Worm (Caenorhabditis elegans) whole organism, early embryonic: ENCODE measurements around the gene B0001.7.

Experiments
- B0310.2 ChIP-seq: sonication (generic microtip); optimal IDR thresholded peaks from 2 replicates; lab custom pipeline; 2016; ENCODE audit warnings: mild to moderate bottlenecking, missing genetic modification characterization, missing compliant biosample characterization
- F13C5.2 ChIP-seq: sonication (generic microtip); optimal IDR thresholded peaks from 2 replicates; lab custom pipeline; 2017; ENCODE audit warnings: mild to moderate bottlenecking, missing genetic modification characterization, inconsistent platforms, missing compliant biosample characterization
- aly-1 ChIP-seq: sonication (generic microtip); optimal IDR thresholded peaks from 2 replicates; lab custom pipeline; 2016; ENCODE audit warnings: missing genetic modification characterization, missing compliant biosample characterization
- ama-1 ChIP-seq: fragments of 150-350 bp; optimal IDR thresholded peaks from 2 replicates; lab custom pipeline; 2014
- ceh-13 ChIP-seq: fragments of 200-800 bp; sonication (Bioruptor generic); optimal IDR thresholded peaks from 2 replicates; lab custom pipeline; 2018; ENCODE audit warnings: mild to moderate bottlenecking, missing genetic modification characterization, missing compliant biosample characterization
- ceh-36 ChIP-seq: sonication (generic microtip); optimal IDR thresholded peaks from 2 replicates; lab custom pipeline; 2016; ENCODE audit warnings: missing genetic modification characterization, inconsistent platforms, missing compliant biosample characterization
- ets-7 ChIP-seq: sonication (generic microtip); optimal IDR thresholded peaks from 2 replicates; lab custom pipeline; 2016; ENCODE audit warnings: missing genotype, missing genetic modification characterization, missing compliant biosample characterization
- flt-1 ChIP-seq: fragments of 200-800 bp; sonication (Bioruptor generic); IDR thresholded peaks from 2 replicates; pipeline ENCODE4 v1.3.6; 2022; ENCODE audit warnings: missing genetic modification characterization, missing compliant biosample characterization
- hmbx-1 ChIP-seq: sonication (generic microtip); optimal IDR thresholded peaks from 2 replicates; lab custom pipeline; 2016; ENCODE audit warnings: mild to moderate bottlenecking, missing genetic modification characterization, missing compliant biosample characterization
- hmg-4 ChIP-seq: fragments of 200-800 bp; sonication (Bioruptor generic); optimal IDR thresholded peaks from 2 replicates; lab custom pipeline; 2018; ENCODE audit warnings: mild to moderate bottlenecking, missing genetic modification characterization, missing compliant biosample characterization
- hnd-1 ChIP-seq: sonication (generic microtip); optimal IDR thresholded peaks from 2 replicates; lab custom pipeline; 2016; ENCODE audit warnings: missing genetic modification characterization, missing compliant biosample characterization
- pes-1 ChIP-seq: fragments of 200-800 bp; sonication (Bioruptor generic); IDR thresholded peaks from 2 replicates; pipeline ENCODE4 v1.3.6; 2022; ENCODE audit warnings: missing genetic modification reagents, missing genetic modification characterization, missing compliant biosample characterization
- scrt-1 ChIP-seq: fragments of 200-800 bp; sonication (Bioruptor generic); IDR thresholded peaks from 2 replicates; pipeline ENCODE4 v1.3.6; 2022; ENCODE audit warnings: missing genetic modification characterization, missing compliant biosample characterization
- sea-1 ChIP-seq: fragments of 200-800 bp; sonication (Bioruptor generic); conservative IDR thresholded peaks from 2 replicates; pipeline ENCODE4 v1.3.6; 2022; ENCODE audit warnings: missing genetic modification characterization, missing compliant biosample characterization
- tbx-11 ChIP-seq: fragments of 200-800 bp; sonication (Bioruptor generic); IDR thresholded peaks from 2 replicates; pipeline ENCODE4 v1.3.6; 2022; ENCODE audit warnings: missing genetic modification characterization, missing compliant biosample characterization
- tbx-37 ChIP-seq: fragments of 200-800 bp; sonication (Bioruptor generic); conservative IDR thresholded peaks from 2 replicates; pipeline ENCODE4 v1.3.6; 2022; ENCODE audit warnings: missing genetic modification reagents, missing genetic modification characterization, missing compliant biosample characterization
- tra-4 ChIP-seq: sonication (generic microtip); optimal IDR thresholded peaks from 2 replicates; lab custom pipeline; 2017; ENCODE audit warnings: missing genetic modification characterization, missing compliant biosample characterization

Gene B0001.7

DNA sequence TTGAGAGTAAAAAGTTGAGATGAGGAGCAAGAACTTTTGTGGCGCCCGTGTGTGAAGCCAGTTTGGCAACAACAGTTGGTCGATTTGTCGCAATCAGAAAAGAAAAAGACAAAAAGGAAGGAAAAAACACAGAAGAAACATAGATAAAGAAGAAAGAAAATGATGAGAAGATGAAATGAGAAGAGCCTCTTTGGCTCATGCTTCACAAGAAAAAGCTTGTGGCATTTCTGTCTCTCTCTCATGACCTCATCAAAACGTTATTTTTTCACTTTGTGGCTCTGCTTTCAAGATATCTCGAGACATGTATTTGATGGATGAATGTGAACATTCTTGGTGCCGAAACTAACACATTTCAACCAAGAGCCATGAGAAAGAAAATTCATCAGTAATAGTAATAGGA lies 41.0 kb downstream of the B0001.7 start:
- TF ChIP-seq ets-7 (tag; lab: Kevin White, UChicago) (no peak), pes-1 (GFP tag; lab: Robert Waterston, UW) (no peak), scrt-1 (GFP tag; lab: Robert Waterston, UW) (no peak), hmg-4 (GFP tag; lab: Kevin White, UChicago) (no peak), hmbx-1 (no peak), ama-1 (lab: Kevin White, UChicago) (no peak), F13C5.2 (no peak), tbx-37 (GFP tag; lab: Robert Waterston, UW) (no peak), sea-1 (no peak), aly-1 (tag; lab: Kevin White, UChicago) (no peak), tbx-11 (GFP tag; lab: Robert Waterston, UW) (no peak), ceh-13 (no peak), flt-1 (GFP tag; lab: Robert Waterston, UW) (no peak), tra-4 (tag; lab: Kevin White, UChicago) (no peak), B0310.2 (tag; lab: Kevin White, UChicago) (no peak), ceh-36 (no peak), hnd-1 (tag; lab: Kevin White, UChicago) (no peak)

- TF ChIP-seq flt-1 (GFP tag; lab: Robert Waterston, UW) (no peak), ceh-13 (no peak), scrt-1 (GFP tag; lab: Robert Waterston, UW) (no peak), ama-1 (lab: Kevin White, UChicago) (no peak), hnd-1 (tag; lab: Kevin White, UChicago) (no peak), tra-4 (tag; lab: Kevin White, UChicago) (no peak), aly-1 (tag; lab: Kevin White, UChicago) (no peak), hmg-4 (GFP tag; lab: Kevin White, UChicago) (no peak), tbx-37 (GFP tag; lab: Robert Waterston, UW) (no peak), ets-7 (tag; lab: Kevin White, UChicago) (no peak), sea-1 (no peak), hmbx-1 (no peak), ceh-36 (no peak), B0310.2 (tag; lab: Kevin White, UChicago) (no peak), tbx-11 (GFP tag; lab: Robert Waterston, UW) (no peak), pes-1 (GFP tag; lab: Robert Waterston, UW) (no peak), F13C5.2 (no peak)
Observed at ce11 chrIV:12111477-12111876, 42.6 kb downstream of the B0001.7 start, which contains the start of gene dlc-2. dlc-2 (minus strand) TSS chrIV:12111577.

DNA sequence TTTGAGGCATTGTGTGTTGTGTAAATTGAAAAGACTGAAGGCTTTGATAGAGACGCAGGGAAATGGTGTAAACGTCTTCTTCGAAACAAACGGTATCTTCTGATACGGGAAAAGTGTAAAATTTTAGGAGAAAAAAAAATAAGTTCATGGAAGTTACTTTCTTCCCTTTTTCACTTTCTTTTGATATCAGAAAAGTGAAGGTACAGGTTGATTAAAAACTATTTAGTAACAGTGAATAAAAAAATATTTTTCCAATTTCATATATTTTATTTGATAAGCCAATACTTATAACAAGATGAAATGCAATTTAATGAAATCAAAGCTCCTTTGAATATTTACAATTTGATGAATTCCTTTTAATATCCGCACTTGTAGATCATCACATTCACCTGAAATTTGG lies 43.7 kb downstream of the B0001.7 start, which contains the start of gene col-129:
Gene col-129 (minus strand): TSS at position 101 of the 400 bp plus-strand sequence.
- TF ChIP-seq tbx-37 (GFP tag; lab: Robert Waterston, UW) (no peak), aly-1 (tag; lab: Kevin White, UChicago) (no peak), ama-1 (lab: Kevin White, UChicago) (no peak), B0310.2 (tag; lab: Kevin White, UChicago) (no peak), hnd-1 (tag; lab: Kevin White, UChicago) (no peak), hmg-4 (GFP tag; lab: Kevin White, UChicago) (no peak), hmbx-1 (no peak), flt-1 (GFP tag; lab: Robert Waterston, UW) (no peak), ets-7 (tag; lab: Kevin White, UChicago) (no peak), ceh-36 (no peak)

DNA sequence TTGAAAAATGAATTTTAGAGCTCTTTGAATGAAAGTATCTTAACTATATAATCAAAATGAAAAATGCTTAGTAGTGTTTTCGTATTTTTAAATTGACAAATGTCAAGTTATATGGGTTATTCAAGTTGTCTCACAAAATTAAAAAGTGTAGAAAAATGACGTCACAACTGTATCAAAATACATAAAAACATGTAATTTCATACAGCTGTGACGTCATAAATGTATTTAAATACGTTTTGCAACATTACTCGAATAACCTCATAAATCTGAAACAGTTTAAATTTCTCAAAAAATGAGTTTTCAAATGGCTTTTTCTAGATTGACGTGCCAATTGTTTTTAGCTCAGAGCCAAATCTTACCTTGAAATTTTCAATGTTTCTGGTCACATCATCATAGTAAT lies 44.3 kb downstream of the B0001.7 start:
- TF ChIP-seq aly-1 (tag; lab: Kevin White, UChicago) (no peak), tbx-11 (GFP tag; lab: Robert Waterston, UW) (no peak), pes-1 (GFP tag; lab: Robert Waterston, UW) (no peak), hmg-4 (GFP tag; lab: Kevin White, UChicago) (no peak), B0310.2 (tag; lab: Kevin White, UChicago) (no peak), tbx-37 (GFP tag; lab: Robert Waterston, UW) (no peak), ceh-36 (no peak), ama-1 (lab: Kevin White, UChicago) (no peak), ceh-13 (no peak), flt-1 (GFP tag; lab: Robert Waterston, UW) (no peak), sea-1 (no peak)

ce11 chrIV:12108984-12109657 lies 44.9 kb downstream of the B0001.7 start:
- TF ChIP-seq B0310.2 (tag; lab: Kevin White, UChicago) (no peak), hmbx-1 (no peak), ets-7 (tag; lab: Kevin White, UChicago) (no peak), hmg-4 (GFP tag; lab: Kevin White, UChicago) (no peak), ceh-36 (no peak), ama-1 (lab: Kevin White, UChicago) (no peak), F13C5.2 (no peak)

DNA sequence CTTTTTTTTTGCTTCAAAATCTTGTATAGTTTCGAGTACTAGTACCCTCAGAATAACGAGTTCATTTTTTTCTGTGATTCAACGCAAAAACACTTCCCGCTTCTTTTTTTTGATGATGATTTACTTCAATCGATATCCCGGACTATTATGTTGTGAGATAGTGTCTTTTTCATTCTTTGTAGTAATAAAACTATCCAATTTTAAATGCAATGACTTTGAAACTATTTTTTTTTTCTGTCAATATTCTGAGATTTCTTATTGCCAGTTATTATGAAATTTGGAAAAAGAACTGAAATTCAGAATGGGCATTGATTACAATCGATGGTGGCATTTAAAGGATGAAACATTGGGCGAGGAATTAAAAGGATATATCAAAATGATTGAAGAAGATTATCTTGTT lies 48.5 kb downstream of the B0001.7 start, which contains the start of gene M18.3:
Gene M18.3 (plus strand): TSS at position 301 of the 400 bp plus-strand sequence.
- TF ChIP-seq hmbx-1 (no peak), tbx-37 (GFP tag; lab: Robert Waterston, UW) (no peak), aly-1 (tag; lab: Kevin White, UChicago) (no peak), hnd-1 (tag; lab: Kevin White, UChicago) (no peak), ceh-36 (no peak), tbx-11 (GFP tag; lab: Robert Waterston, UW) (no peak), F13C5.2 (no peak), ceh-13 (no peak), pes-1 (GFP tag; lab: Robert Waterston, UW) (no peak), B0310.2 (tag; lab: Kevin White, UChicago) (no peak), tra-4 (tag; lab: Kevin White, UChicago) (no peak), flt-1 (GFP tag; lab: Robert Waterston, UW) (no peak), ets-7 (tag; lab: Kevin White, UChicago) (no peak), sea-1 (no peak), ama-1 (lab: Kevin White, UChicago) (no peak)
